Fruit fly (Drosophila melanogaster): ENCODE data around the gene CG2225.

CG2225 gene

dm6 chr2L:21658529-21659009 is 18.8 kb downstream of the CG2225 start, which contains the start of gene Cul2 (continued):
- TF ChIP-seq CG34422 (GFP tag; IDR thresholded peaks at IDR 0.05) (no peak), CG15601 (tag; optimal IDR thresholded peaks at IDR 0.05) (no peak), Ada2b (GFP tag; IDR thresholded peaks at IDR 0.05) (no peak), lbe (GFP tag; optimal IDR thresholded peaks at IDR 0.05) (no peak), run (tag; optimal IDR thresholded peaks at IDR 0.05) (no peak), CrebB (tag; optimal IDR thresholded peaks at IDR 0.05) (no peak), bcd (GFP tag; optimal IDR thresholded peaks at IDR 0.05) (no peak), B-H1 (GFP tag; IDR thresholded peaks at IDR 0.05) (no peak), scrt (GFP tag; optimal IDR thresholded peaks at IDR 0.05) (no peak), CG1792 (GFP tag; optimal IDR thresholded peaks at IDR 0.05) (peak; percentile 21), nau (GFP tag; optimal IDR thresholded peaks at IDR 0.05) (no peak), tio (GFP tag; optimal IDR thresholded peaks at IDR 0.05) (peak; percentile 44), ranshi (GFP tag; IDR thresholded peaks at IDR 0.05) (no peak), psq (GFP tag; optimal IDR thresholded peaks at IDR 0.05) (no peak), CG5245 (GFP tag; optimal IDR thresholded peaks at IDR 0.05) (no peak), Sry-δ (GFP tag; optimal IDR thresholded peaks at IDR 0.05) (peak; percentile 78), otp (GFP tag; IDR thresholded peaks at IDR 0.05) (no peak), Doc3 (GFP tag; IDR thresholded peaks at IDR 0.05; ENCODE audit: partially characterized antibody) (peak; percentile 72), CG7987 (GFP tag; optimal IDR thresholded peaks at IDR 0.05) (no peak), Lhr (GFP tag; optimal IDR thresholded peaks at IDR 0.05) (peak; percentile 68), HLH54F (GFP tag; optimal IDR thresholded peaks at IDR 0.05) (peak; percentile 52), CG10959 (GFP tag; IDR thresholded peaks at IDR 0.05) (no peak), CG10274 (GFP tag; optimal IDR thresholded peaks at IDR 0.05) (no peak), stc (GFP tag; IDR thresholded peaks at IDR 0.05) (no peak), CG3163 (GFP tag; optimal IDR thresholded peaks at IDR 0.05) (peak; percentile 23), CG5180 (GFP tag; optimal IDR thresholded peaks at IDR 0.05) (no peak), slou (GFP tag; optimal IDR thresholded peaks at IDR 0.05) (no peak), pan (optimal IDR thresholded peaks at IDR 0.05) (no peak), pan (GFP tag; optimal IDR thresholded peaks at IDR 0.05 in 1 of 2, IDR thresholded peaks at IDR 0.05 in 1 of 2) (peak in 1 of 2 experiments; percentile 21), wdn (GFP tag; IDR thresholded peaks at IDR 0.05) (no peak), hth (optimal IDR thresholded peaks at IDR 0.05) (no peak), sqz (GFP tag; optimal IDR thresholded peaks at IDR 0.05) (peak; percentile 87), Scr (GFP tag; IDR thresholded peaks at IDR 0.05; ENCODE audit: partially characterized antibody) (peak; percentile 84), C15 (GFP tag; IDR thresholded peaks at IDR 0.05) (no peak), CG43689 (GFP tag; IDR thresholded peaks at IDR 0.05) (no peak), CG10462 (GFP tag; optimal IDR thresholded peaks at IDR 0.05) (no peak), CG7839 (tag; optimal IDR thresholded peaks at IDR 0.05) (no peak), CG4404 (GFP tag; IDR thresholded peaks at IDR 0.05) (no peak), dimm (GFP tag; IDR thresholded peaks at IDR 0.05) (no peak), CG6254 (GFP tag; optimal IDR thresholded peaks at IDR 0.05) (no peak), klu (GFP tag; IDR thresholded peaks at IDR 0.05) (no peak), Nf-YB (GFP tag; optimal IDR thresholded peaks at IDR 0.05) (no peak), CG16779 (GFP tag; IDR thresholded peaks at IDR 0.05) (no peak), H2.0 (GFP tag; IDR thresholded peaks at IDR 0.05) (no peak), CG6175 (GFP tag; IDR thresholded peaks at IDR 0.05) (no peak), chinmo (GFP tag; IDR thresholded peaks at IDR 0.05; ENCODE audit: partially characterized antibody) (peak; percentile 73; the same call in 1 of the 4 replicates), CG17359 (tag; optimal IDR thresholded peaks at IDR 0.05) (no peak), CG15514 (GFP tag; optimal IDR thresholded peaks at IDR 0.05) (no peak), Mes4 (GFP tag; optimal IDR thresholded peaks at IDR 0.05) (peak; percentile 19), CG42726 (GFP tag; IDR thresholded peaks at IDR 0.05; ENCODE audit: partially characterized antibody) (peak; percentile 81; the same call in 1 of the 2 replicates), Hmr (GFP tag; optimal IDR thresholded peaks at IDR 0.05) (no peak), wor (GFP tag; IDR thresholded peaks at IDR 0.05) (no peak)

Data from whole organism, embryonic.